Worm (Caenorhabditis elegans): Measurements from ENCODE around the gene C55B6.5.

Gene C55B6.5

ce11 chrX:7155879-7156278 lies 49.2 kb downstream of the C55B6.5 start, which contains the start of gene C54D1.7:
C54D1.7 (minus strand) TSS chrX:7156035.
- no peak for TF ChIP-seq F13C5.2 (tag; optimal IDR thresholded peaks at IDR 0.05)
- TF ChIP-seq hmg-4 (GFP tag; optimal IDR thresholded peaks at IDR 0.05) = no peak
- TF ChIP-seq scrt-1 (GFP tag; IDR thresholded peaks at IDR 0.05) = no peak
- no peak for TF ChIP-seq ama-1 (optimal IDR thresholded peaks at IDR 0.05)
- TF ChIP-seq tbx-11 (GFP tag; IDR thresholded peaks at IDR 0.05) = no peak
- TF ChIP-seq hmbx-1 (tag; optimal IDR thresholded peaks at IDR 0.05) = no peak
- no peak for TF ChIP-seq ceh-13 (GFP tag; optimal IDR thresholded peaks at IDR 0.05)
- no peak for TF ChIP-seq aly-1 (tag; optimal IDR thresholded peaks at IDR 0.05)
- no peak for TF ChIP-seq pes-1 (GFP tag; IDR thresholded peaks at IDR 0.05)
- no peak for TF ChIP-seq ceh-36 (tag; optimal IDR thresholded peaks at IDR 0.05)
- TF ChIP-seq sea-1 (GFP tag; conservative IDR thresholded peaks at IDR 0.05) = no peak
- TF ChIP-seq hnd-1 (tag; optimal IDR thresholded peaks at IDR 0.05) = no peak
- TF ChIP-seq B0310.2 (tag; optimal IDR thresholded peaks at IDR 0.05) = no peak
- TF ChIP-seq tbx-37 (GFP tag; conservative IDR thresholded peaks at IDR 0.05) = no peak
- no peak for TF ChIP-seq ets-7 (tag; optimal IDR thresholded peaks at IDR 0.05)

Measured in whole organism, early embryonic.